Worm (Caenorhabditis elegans) whole organism, L1 larva: ENCODE results near the gene mpst-2.

Source experiments
- C04F5.9 ChIP-seq: sonication (generic microtip); optimal IDR thresholded peaks from 2 replicates; lab custom pipeline; 2016; ENCODE audit warnings: missing genetic modification characterization, missing compliant biosample characterization
- C16A3.4 ChIP-seq: fragments of 150-350 bp; optimal IDR thresholded peaks from 2 replicates; lab custom pipeline; 2014; ENCODE audit warnings: missing biosample characterization, missing genetic modification characterization
- C34B4.2 ChIP-seq: sonication (generic microtip); optimal IDR thresholded peaks from 2 replicates; lab custom pipeline; 2017; ENCODE audit warnings: mild to moderate bottlenecking, missing genetic modification characterization, missing compliant biosample characterization
- Y116A8C.19 ChIP-seq: sonication (generic microtip); optimal IDR thresholded peaks from 2 replicates; lab custom pipeline; 2016; ENCODE audit warnings: missing compliant biosample characterization, missing genetic modification characterization, borderline replicate concordance
- aha-1 ChIP-seq: fragments of 150-350 bp; optimal IDR thresholded peaks from 2 replicates; lab custom pipeline; 2014; ENCODE audit warnings: missing biosample characterization, missing genetic modification characterization
- aly-2 ChIP-seq: fragments of 150-350 bp; optimal IDR thresholded peaks from 2 replicates; lab custom pipeline; 2014; ENCODE audit warnings: missing biosample characterization, missing genetic modification characterization
- blmp-1 ChIP-seq: fragments of 150-350 bp; optimal IDR thresholded peaks from 2 replicates; lab custom pipeline; 2014; ENCODE audit warnings: missing biosample characterization, missing genetic modification characterization
- ceh-8 ChIP-seq: fragments of 200-800 bp; sonication (Bioruptor generic); optimal IDR thresholded peaks from 2 replicates; lab custom pipeline; 2018; ENCODE audit warnings: mild to moderate bottlenecking, missing genetic modification characterization, moderate library complexity, missing compliant biosample characterization
- ceh-88 ChIP-seq: fragments of 200-800 bp; sonication (Bioruptor generic); IDR thresholded peaks from 2 replicates; pipeline ENCODE4 v1.3.6; 2022; ENCODE audit warnings: missing genetic modification characterization, missing compliant biosample characterization
- dpl-1 ChIP-seq, 3 experiments: fragments of 150-350 bp in 2 of 3; sonication (generic microtip) in 1 of 3; optimal IDR thresholded peaks; 2 replicates each; lab custom pipeline; 2014 to 2017; ENCODE audit warnings: missing biosample characterization in 3 of 3, missing genetic modification characterization in 3 of 3, missing genetic modification reagents in 3 of 3
- dsc-1 ChIP-seq: sonication (generic microtip); optimal IDR thresholded peaks from 2 replicates; lab custom pipeline; 2016; ENCODE audit warnings: mild to moderate bottlenecking, missing genetic modification characterization, missing compliant biosample characterization
- efl-1 ChIP-seq, 4 experiments: fragments of 150-350 bp; optimal IDR thresholded peaks in 3 of 4; peaks in 1 of 4; 1 replicate in 1 of 4; 2 replicates in 3 of 4; lab custom pipeline; 2014; ENCODE audit warnings: missing biosample characterization in 2 of 4, missing genetic modification characterization in 2 of 4, missing genetic modification reagents in 2 of 4
- efl-3 ChIP-seq: fragments of 200-800 bp; sonication (Bioruptor generic); optimal IDR thresholded peaks from 2 replicates; lab custom pipeline; 2018; ENCODE audit warnings: mild to moderate bottlenecking, missing genetic modification characterization, missing compliant biosample characterization
- egl-13 ChIP-seq: sonication (generic microtip); optimal IDR thresholded peaks from 2 replicates; lab custom pipeline; 2016; ENCODE audit warnings: missing genotype, missing genetic modification reagents, missing genetic modification characterization, missing compliant biosample characterization
- fos-1 ChIP-seq: fragments of 150-350 bp; optimal IDR thresholded peaks from 2 replicates; lab custom pipeline; 2014; ENCODE audit warnings: missing biosample characterization, missing genetic modification characterization
- irx-1 ChIP-seq: sonication (generic microtip); optimal IDR thresholded peaks from 2 replicates; lab custom pipeline; 2016; ENCODE audit warnings: missing genetic modification characterization, missing compliant biosample characterization
- isw-1 ChIP-seq: fragments of 200-800 bp; sonication (Bioruptor generic); IDR thresholded peaks from 2 replicates; pipeline ENCODE4 v1.3.6; 2022; ENCODE audit warnings: missing genetic modification characterization, missing compliant biosample characterization
- lin-13 ChIP-seq: fragments of 150-350 bp; optimal IDR thresholded peaks from 2 replicates; lab custom pipeline; 2014; ENCODE audit warnings: missing biosample characterization, missing genetic modification reagents, missing genetic modification characterization
- lin-15B ChIP-seq: fragments of 150-350 bp; sonication (generic microtip); optimal IDR thresholded peaks from 3 replicates; lab custom pipeline; 2014; ENCODE audit warnings: missing biosample characterization, missing genetic modification characterization
- lin-39 ChIP-seq: fragments of 150-350 bp; optimal IDR thresholded peaks from 2 replicates; lab custom pipeline; 2014; ENCODE audit warnings: missing biosample characterization, missing genetic modification reagents, missing genetic modification characterization
- lir-3 ChIP-seq: sonication (generic microtip); optimal IDR thresholded peaks from 2 replicates; lab custom pipeline; 2016; ENCODE audit warnings: mild to moderate bottlenecking, missing genetic modification characterization, moderate library complexity, missing compliant biosample characterization; ENCODE audit not compliant: poor library complexity
- mab-9 ChIP-seq: fragments of 200-800 bp; sonication (Bioruptor generic); IDR thresholded peaks from 2 replicates; pipeline ENCODE4 v1.3.6; 2022; ENCODE audit warnings: missing genetic modification reagents, missing genetic modification characterization, missing compliant biosample characterization
- mdl-1 ChIP-seq, 2 experiments: fragments of 150-350 bp; optimal IDR thresholded peaks; 2 replicates each; lab custom pipeline; 2014 to 2017; ENCODE audit warnings: missing biosample characterization in 2 of 2, missing genetic modification characterization in 2 of 2, inconsistent platforms in 1 of 2
- mef-2 ChIP-seq: fragments of 150-350 bp; optimal IDR thresholded peaks from 2 replicates; lab custom pipeline; 2014; ENCODE audit warnings: missing biosample characterization, missing genetic modification characterization
- mep-1 ChIP-seq: fragments of 150-350 bp; optimal IDR thresholded peaks from 2 replicates; lab custom pipeline; 2014; ENCODE audit warnings: missing biosample characterization, missing genetic modification characterization
- nhr-11 ChIP-seq: fragments of 150-350 bp; optimal IDR thresholded peaks from 2 replicates; lab custom pipeline; 2014; ENCODE audit warnings: missing biosample characterization, missing genetic modification characterization
- nhr-12 ChIP-seq: sonication (generic microtip); optimal IDR thresholded peaks from 2 replicates; lab custom pipeline; 2017; ENCODE audit warnings: missing biosample characterization, missing genetic modification characterization
- nhr-19 ChIP-seq: fragments of 200-800 bp; sonication (Bioruptor generic); conservative IDR thresholded peaks from 2 replicates; pipeline ENCODE4 v1.3.6; 2022; ENCODE audit warnings: missing genetic modification characterization, missing compliant biosample characterization
- nhr-20 ChIP-seq: sonication (generic microtip); optimal IDR thresholded peaks from 2 replicates; lab custom pipeline; 2016; ENCODE audit warnings: mild to moderate bottlenecking, missing genetic modification characterization, missing compliant biosample characterization
- nhr-47 ChIP-seq: sonication (generic microtip); optimal IDR thresholded peaks from 2 replicates; lab custom pipeline; 2016; ENCODE audit warnings: mild to moderate bottlenecking, missing genetic modification characterization, moderate library complexity, missing compliant biosample characterization
- nhr-71 ChIP-seq: sonication (generic microtip); optimal IDR thresholded peaks from 2 replicates; lab custom pipeline; 2016; ENCODE audit warnings: mild to moderate bottlenecking, missing genetic modification characterization, moderate library complexity, missing compliant biosample characterization
- nhr-84 ChIP-seq: sonication (generic microtip); optimal IDR thresholded peaks from 2 replicates; lab custom pipeline; 2017; ENCODE audit warnings: missing biosample characterization, missing genetic modification characterization
- nhr-85 ChIP-seq: sonication (generic microtip); peaks from one replicate; lab custom pipeline; 2016; ENCODE audit warnings: missing genetic modification characterization, inconsistent platforms, missing compliant biosample characterization
- pag-3 ChIP-seq: sonication (generic microtip); optimal IDR thresholded peaks from 2 replicates; lab custom pipeline; 2017; ENCODE audit warnings: missing genetic modification characterization, mild to moderate bottlenecking, missing compliant biosample characterization, antibody characterized with exemption, borderline replicate concordance; ENCODE audit not compliant: insufficient read depth
- pax-3 ChIP-seq: fragments of 200-800 bp; sonication (Bioruptor generic); optimal IDR thresholded peaks from 2 replicates; lab custom pipeline; 2018; ENCODE audit warnings: mild to moderate bottlenecking, missing genetic modification characterization, moderate library complexity, missing compliant biosample characterization
- pqm-1 ChIP-seq: sonication (generic microtip); optimal IDR thresholded peaks from 3 replicates; lab custom pipeline; 2017; ENCODE audit warnings: missing biosample characterization, missing genetic modification characterization
- rnt-1 ChIP-seq: sonication (generic microtip); optimal IDR thresholded peaks from 2 replicates; lab custom pipeline; 2016; ENCODE audit warnings: mild to moderate bottlenecking, missing genetic modification characterization, moderate library complexity, missing compliant biosample characterization
- skn-1 ChIP-seq: fragments of 150-350 bp; optimal IDR thresholded peaks from 2 replicates; lab custom pipeline; 2014; ENCODE audit warnings: missing biosample characterization, missing genetic modification characterization
- snpc-4 ChIP-seq: fragments of 150-350 bp; optimal IDR thresholded peaks from 2 replicates; lab custom pipeline; 2014; ENCODE audit warnings: missing biosample characterization, missing genetic modification characterization
- sox-4 ChIP-seq: sonication (generic microtip); optimal IDR thresholded peaks from 2 replicates; lab custom pipeline; 2016; ENCODE audit warnings: missing genetic modification characterization, missing compliant biosample characterization
- sup-37 ChIP-seq: fragments of 200-800 bp; sonication (Bioruptor generic); optimal IDR thresholded peaks from 2 replicates; lab custom pipeline; 2018; ENCODE audit warnings: mild to moderate bottlenecking, missing genetic modification characterization, missing compliant biosample characterization
- swsn-7 ChIP-seq: sonication (generic microtip); optimal IDR thresholded peaks from 2 replicates; lab custom pipeline; 2016; ENCODE audit warnings: missing genetic modification characterization, missing compliant biosample characterization
- tbx-2 ChIP-seq: sonication (generic microtip); optimal IDR thresholded peaks from 2 replicates; lab custom pipeline; 2016; ENCODE audit warnings: missing genetic modification characterization, missing compliant biosample characterization
- unc-130 ChIP-seq: fragments of 150-350 bp; optimal IDR thresholded peaks from 2 replicates; lab custom pipeline; 2017; ENCODE audit warnings: missing biosample characterization, missing genetic modification characterization, inconsistent platforms
- unc-30 ChIP-seq: sonication (generic microtip); optimal IDR thresholded peaks from 2 replicates; lab custom pipeline; 2017; ENCODE audit warnings: missing biosample characterization, missing genetic modification characterization
- unc-86 ChIP-seq: sonication (generic microtip); optimal IDR thresholded peaks from 2 replicates; lab custom pipeline; 2016; ENCODE audit warnings: missing genetic modification characterization, missing compliant biosample characterization
- unc-98 ChIP-seq: fragments of 200-800 bp; sonication (Bioruptor generic); IDR thresholded peaks from 2 replicates; pipeline ENCODE4 v1.3.6; 2022; ENCODE audit warnings: missing genetic modification characterization, missing compliant biosample characterization
- vab-15 ChIP-seq: sonication (generic microtip); optimal IDR thresholded peaks from 2 replicates; lab custom pipeline; 2017; ENCODE audit warnings: missing genotype, mild to moderate bottlenecking, missing genetic modification characterization, missing compliant biosample characterization
- xbp-1 ChIP-seq: sonication (generic microtip); optimal IDR thresholded peaks from 2 replicates; lab custom pipeline; 2016; ENCODE audit warnings: missing genetic modification characterization, missing compliant biosample characterization
- ztf-11 ChIP-seq, 2 experiments: sonication (generic microtip); optimal IDR thresholded peaks; 2 replicates each; lab custom pipeline; 2016 to 2017; ENCODE audit warnings: missing genetic modification characterization in 2 of 2, missing biosample characterization in 1 of 2, missing compliant biosample characterization in 1 of 2

Gene mpst-2

DNA sequence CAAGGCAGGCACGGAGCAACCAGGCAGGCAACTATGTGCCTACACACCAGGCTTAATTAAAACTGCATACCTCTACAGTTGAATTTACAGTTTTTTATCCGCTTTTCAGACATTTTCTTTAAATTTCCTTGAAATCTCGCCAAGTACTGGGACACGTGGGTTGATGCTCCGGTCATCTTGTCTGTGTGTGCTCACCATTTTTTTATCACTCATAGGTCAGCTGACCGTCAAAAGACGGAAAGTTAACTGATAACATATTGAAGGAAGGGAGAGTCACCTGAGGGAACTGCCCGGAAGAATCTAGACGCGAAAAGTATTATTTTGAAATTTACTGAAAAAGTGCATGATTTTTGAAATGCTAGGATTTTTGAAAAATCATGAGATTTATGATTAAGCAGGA lies 42.7 kb downstream of the mpst-2 start (continued):
- TF ChIP-seq mdl-1 (tag; optimal IDR thresholded peaks at IDR 0.05; lab: Kevin White, UChicago), result peak in 1 of 2 experiments; percentile 73
- TF ChIP-seq dsc-1, result no peak
- peak; percentile 49 for TF ChIP-seq skn-1 (tag; lab: Kevin White, UChicago)
- no peak for TF ChIP-seq ceh-8
- TF ChIP-seq mab-9 (GFP tag; lab: Robert Waterston, UW), result no peak
- TF ChIP-seq fos-1 (tag; lab: Kevin White, UChicago), result no peak
- TF ChIP-seq ztf-11 (tag; optimal IDR thresholded peaks at IDR 0.05; lab: Kevin White, UChicago), result no peak
- TF ChIP-seq lin-13, result peak; percentile 26
- peak in 1 of 3 experiments; percentile 18 for TF ChIP-seq dpl-1 (GFP tag; optimal IDR thresholded peaks at IDR 0.05; lab: Kevin White, UChicago)
- no peak for TF ChIP-seq unc-30 (tag; lab: Kevin White, UChicago)
- TF ChIP-seq mep-1 (tag; lab: Kevin White, UChicago), result no peak
- no peak for TF ChIP-seq efl-1 (optimal IDR thresholded peaks at IDR 0.05; lab: Kevin White, UChicago)
- TF ChIP-seq efl-1 (GFP tag; optimal IDR thresholded peaks at IDR 0.05 in 1 of 2; lab: Kevin White, UChicago), result peak in 1 of 2 experiments; percentile 85
- peak; percentile 5 for TF ChIP-seq sup-37

- no peak for TF ChIP-seq Y116A8C.19 (tag; lab: Kevin White, UChicago)
- peak; percentile 12 to 50 (median 40) for TF ChIP-seq dpl-1 (GFP tag; optimal IDR thresholded peaks at IDR 0.05; lab: Kevin White, UChicago)
- TF ChIP-seq snpc-4 (tag; lab: Kevin White, UChicago), result peak; percentile 23
- no peak for TF ChIP-seq nhr-12 (tag; lab: Kevin White, UChicago)
- TF ChIP-seq nhr-84 (tag; lab: Kevin White, UChicago), result no peak
- TF ChIP-seq unc-130 (tag; lab: Kevin White, UChicago), result peak; percentile 73
- no peak for TF ChIP-seq C34B4.2 (tag; lab: Kevin White, UChicago)
- peak; percentile 62 for TF ChIP-seq tbx-2 (tag; lab: Kevin White, UChicago)
- TF ChIP-seq aly-2 (tag; lab: Kevin White, UChicago), result no peak
- no peak for TF ChIP-seq unc-30 (tag; lab: Kevin White, UChicago)
- TF ChIP-seq nhr-71 (tag; lab: Kevin White, UChicago), result peak; percentile 79
- peak; percentile 63 for TF ChIP-seq C16A3.4 (tag; lab: Kevin White, UChicago)
- TF ChIP-seq unc-98, result no peak
- no peak for TF ChIP-seq ztf-11 (tag; optimal IDR thresholded peaks at IDR 0.05; lab: Kevin White, UChicago)
- TF ChIP-seq swsn-7, result peak; percentile 17
- peak; percentile 29 for TF ChIP-seq lir-3
- TF ChIP-seq nhr-19 (GFP tag; lab: Robert Waterston, UW), result peak; percentile 46; the same call in 1 of the 2 replicates
- peak; percentile 27 for TF ChIP-seq nhr-11 (tag; lab: Kevin White, UChicago)
- TF ChIP-seq efl-3 (GFP tag; lab: Kevin White, UChicago), result no peak
- TF ChIP-seq nhr-47, result peak; percentile 60
- TF ChIP-seq mep-1 (tag; lab: Kevin White, UChicago), result peak; percentile 68
- TF ChIP-seq unc-86, result no peak
- peak; percentile 92 for TF ChIP-seq nhr-85
- no peak for TF ChIP-seq pax-3 (tag; lab: Kevin White, UChicago)
- peak; percentile 78 for TF ChIP-seq pag-3 (tag; lab: Kevin White, UChicago)
- no peak for TF ChIP-seq lin-39 (tag; lab: Kevin White, UChicago)
- no peak for TF ChIP-seq lin-15B
- TF ChIP-seq efl-1 (optimal IDR thresholded peaks at IDR 0.05; lab: Kevin White, UChicago), result peak; percentile 27 to 43
- TF ChIP-seq efl-1 (GFP tag; optimal IDR thresholded peaks at IDR 0.05 in 1 of 2; lab: Kevin White, UChicago), result peak; percentile 20 to 84
- no peak for TF ChIP-seq mef-2 (tag; lab: Kevin White, UChicago)
- peak; percentile 10 for TF ChIP-seq xbp-1 (tag; lab: Kevin White, UChicago)
- TF ChIP-seq isw-1 (GFP tag; lab: Robert Waterston, UW), result no peak
- TF ChIP-seq rnt-1 (tag; lab: Kevin White, UChicago), result peak; percentile 46
- TF ChIP-seq nhr-20 (tag; lab: Kevin White, UChicago), result peak; percentile 81
- TF ChIP-seq mab-9 (GFP tag; lab: Robert Waterston, UW), result no peak
- TF ChIP-seq ceh-88 (GFP tag; lab: Robert Waterston, UW), result no peak
- peak; percentile 55 for TF ChIP-seq vab-15
- TF ChIP-seq aha-1 (tag; lab: Kevin White, UChicago), result no peak
- no peak for TF ChIP-seq sox-4 (tag; lab: Kevin White, UChicago)
- TF ChIP-seq egl-13 (tag; lab: Kevin White, UChicago), result peak; percentile 2
- TF ChIP-seq mdl-1 (tag; optimal IDR thresholded peaks at IDR 0.05; lab: Kevin White, UChicago), result peak in 1 of 2 experiments; percentile 83
- no peak for TF ChIP-seq C04F5.9 (tag; lab: Kevin White, UChicago)
- TF ChIP-seq blmp-1 (tag; lab: Kevin White, UChicago), result peak; percentile 99
- peak; percentile 6 for TF ChIP-seq irx-1 (tag; lab: Kevin White, UChicago)
- TF ChIP-seq pqm-1 (tag; lab: Kevin White, UChicago), result no peak
Measured at ce11 chrV:14849628-14850027, 43.6 kb downstream of the mpst-2 start.
